Worm (Caenorhabditis elegans): Measurements from ENCODE around the gene prx-14.

Gene prx-14

ce11 chrIV:11148788-11149366 lies 34.1 kb upstream of the prx-14 start (continued):
- TF ChIP-seq snpc-3.4 (tag; optimal IDR thresholded peaks at IDR 0.05), result no peak
- TF ChIP-seq hlh-26 (GFP tag; conservative IDR thresholded peaks at IDR 0.05), result no peak
- TF ChIP-seq nfyb-1 (GFP tag; IDR thresholded peaks at IDR 0.05), result peak; percentile 74; the same call in 1 of the 2 replicates
- no peak for TF ChIP-seq dpff-1 (tag; optimal IDR thresholded peaks at IDR 0.05)
- TF ChIP-seq zim-3 (tag; optimal IDR thresholded peaks at IDR 0.05), result no peak
- no peak for TF ChIP-seq B0019.2 (GFP tag; conservative IDR thresholded peaks at IDR 0.05)
- peak; percentile 58 for TF ChIP-seq chd-7 (tag; optimal IDR thresholded peaks at IDR 0.05)
- no peak for TF ChIP-seq nhr-90 (tag; optimal IDR thresholded peaks at IDR 0.05)
- no peak for TF ChIP-seq mxl-1 (tag; optimal IDR thresholded peaks at IDR 0.05)
- no peak for TF ChIP-seq Y53G8AR.9 (GFP tag; conservative IDR thresholded peaks at IDR 0.05)
- peak; percentile 11 for TF ChIP-seq tbp1 (GFP tag; optimal IDR thresholded peaks at IDR 0.05)
- TF ChIP-seq F55B11.4 (tag; optimal IDR thresholded peaks at IDR 0.05; ENCODE audit: borderline replicate concordance, insufficient read depth), result no peak
- no peak for TF ChIP-seq sptf-2 (GFP tag; optimal IDR thresholded peaks at IDR 0.05)
- no peak for TF ChIP-seq T26A5.8 (tag; optimal IDR thresholded peaks at IDR 0.05)
- no peak for TF ChIP-seq attf-3 (GFP tag; conservative IDR thresholded peaks at IDR 0.05)
- TF ChIP-seq Y95B8A.8 (GFP tag; IDR thresholded peaks at IDR 0.05), result 0 out of 2 replicates have a peak, but pooled peaks have one; percentile 8
- TF ChIP-seq gei-17 (GFP tag; optimal IDR thresholded peaks at IDR 0.05), result no peak
- TF ChIP-seq nhr-179 (tag; optimal IDR thresholded peaks at IDR 0.05), result no peak
- TF ChIP-seq F10E7.11 (tag; optimal IDR thresholded peaks at IDR 0.05), result no peak
- 0 out of 2 replicates have a peak, but pooled peaks have one; percentile 22 for TF ChIP-seq madf-6 (GFP tag; IDR thresholded peaks at IDR 0.05)
- TF ChIP-seq aptf-2 (GFP tag; conservative IDR thresholded peaks at IDR 0.05), result no peak
- TF ChIP-seq lin-35 (GFP tag; optimal IDR thresholded peaks at IDR 0.05), result no peak
- no peak for TF ChIP-seq sea-2 (GFP tag; IDR thresholded peaks at IDR 0.05)
- TF ChIP-seq die-1 (tag; optimal IDR thresholded peaks at IDR 0.05), result peak; percentile 30
- no peak for TF ChIP-seq ama-1 (optimal IDR thresholded peaks at IDR 0.05)
- no peak for TF ChIP-seq ama-1 (GFP tag; optimal IDR thresholded peaks at IDR 0.05)
- no peak for TF ChIP-seq B0261.1 (tag; optimal IDR thresholded peaks at IDR 0.05)
- TF ChIP-seq cebp-1 (GFP tag; IDR thresholded peaks at IDR 0.05), result no peak
- peak; percentile 15 for TF ChIP-seq cebp-1 (tag; optimal IDR thresholded peaks at IDR 0.05)
- TF ChIP-seq F33H1.4 (GFP tag; IDR thresholded peaks at IDR 0.05), result no peak
- 0 out of 2 replicates have a peak, but pooled peaks have one; percentile 46 for TF ChIP-seq pbrm-1 (GFP tag; IDR thresholded peaks at IDR 0.05)

ce11 chrIV:11149454-11150163 lies 33.3 kb upstream of the prx-14 start, which contains the start of the genes F01G4.6 and pfd-1:
Gene F01G4.6, minus strand, starts transcription at chrIV:11149504.
Gene pfd-1, plus strand, starts transcription at chrIV:11150113.
- TF ChIP-seq mcd-1 (GFP tag; IDR thresholded peaks at IDR 0.05) (peak; percentile 85), ama-1 (optimal IDR thresholded peaks at IDR 0.05) (no peak), ama-1 (GFP tag; optimal IDR thresholded peaks at IDR 0.05) (no peak), let-607 (tag; optimal IDR thresholded peaks at IDR 0.05) (peak in 1 of 2 experiments; percentile 79), ccch-3 (GFP tag; optimal IDR thresholded peaks at IDR 0.05) (no peak), hrde-1 (tag; optimal IDR thresholded peaks at IDR 0.05; ENCODE audit: borderline replicate concordance) (no peak), cebp-1 (GFP tag; IDR thresholded peaks at IDR 0.05) (no peak), cebp-1 (tag; optimal IDR thresholded peaks at IDR 0.05) (peak; percentile 82), F55B11.4 (tag; optimal IDR thresholded peaks at IDR 0.05; ENCODE audit: borderline replicate concordance, insufficient read depth) (no peak), lin-40 (tag; optimal IDR thresholded peaks at IDR 0.05) (peak; percentile 85), snpc-3.4 (tag; optimal IDR thresholded peaks at IDR 0.05) (peak; percentile 57), snpc-1.3 (tag; optimal IDR thresholded peaks at IDR 0.05; ENCODE audit: insufficient read depth) (peak; percentile 22), chd-7 (tag; optimal IDR thresholded peaks at IDR 0.05) (peak; percentile 11), akir-1 (GFP tag; optimal IDR thresholded peaks at IDR 0.05) (no peak), attf-3 (GFP tag; conservative IDR thresholded peaks at IDR 0.05) (peak; percentile 43; the same call in 1 of the 2 replicates), K12H6.12 (tag; optimal IDR thresholded peaks at IDR 0.05) (peak; percentile 68), Y53G8AR.9 (GFP tag; conservative IDR thresholded peaks at IDR 0.05) (peak; percentile 85), nhr-179 (tag; optimal IDR thresholded peaks at IDR 0.05) (no peak), F37B4.10 (GFP tag; IDR thresholded peaks at IDR 0.05) (no peak), rcor-1 (GFP tag; IDR thresholded peaks at IDR 0.05) (peak; percentile 78; the same call in 1 of the 2 replicates), ZK185.1 (tag; optimal IDR thresholded peaks at IDR 0.05; ENCODE audit: poor library complexity, severe bottlenecking) (peak; percentile 85), rec-8 (tag; optimal IDR thresholded peaks at IDR 0.05) (no peak), F57C9.4 (tag; optimal IDR thresholded peaks at IDR 0.05) (no peak), nfyb-1 (GFP tag; IDR thresholded peaks at IDR 0.05) (peak; percentile 95)
